Fruit fly (Drosophila melanogaster) whole organism, embryonic: Measurements from ENCODE around the gene BORCS5.
A peak's percentile ranks its signal among the peaks of the same experiment; 100 is the strongest.

Source experiments
- Atf6 ChIP-seq: fragments of 200-800 bp; sonication (Bioruptor generic); IDR thresholded peaks from 2 replicates; pipeline ENCODE4 v1.3.6; 2022; ENCODE audit warnings: missing biosample characterization, missing genetic modification characterization
- CG10267 ChIP-seq: fragments of 200-800 bp; sonication (Bioruptor generic); optimal IDR thresholded peaks from 2 replicates; lab custom pipeline; 2018; ENCODE audit warnings: missing biosample characterization, mild to moderate bottlenecking, missing genetic modification characterization, moderate library complexity
- CG10321 ChIP-seq: fragments of 200-800 bp; sonication (Bioruptor generic); IDR thresholded peaks from 2 replicates; pipeline ENCODE4 v1.3.6; 2022; ENCODE audit warnings: missing biosample characterization, missing genetic modification characterization
- CG10959 ChIP-seq: fragments of 200-800 bp; sonication (Bioruptor generic); IDR thresholded peaks from 2 replicates; pipeline ENCODE4 v1.3.6; 2022; ENCODE audit warnings: missing biosample characterization, missing genetic modification characterization
- CG11695 ChIP-seq: fragments of 200-800 bp; sonication (Bioruptor generic); IDR thresholded peaks from 3 replicates; pipeline ENCODE4 v1.3.6; 2022; ENCODE audit warnings: missing biosample characterization, missing genetic modification characterization
- CG13424 ChIP-seq: fragments of 200-800 bp; sonication (Bioruptor generic); optimal IDR thresholded peaks from 2 replicates; lab custom pipeline; 2019; ENCODE audit warnings: missing biosample characterization, mild to moderate bottlenecking, missing genetic modification characterization, moderate library complexity
- CG13775 ChIP-seq: fragments of 200-800 bp; sonication (Bioruptor generic); optimal IDR thresholded peaks from 3 replicates; lab custom pipeline; 2017; ENCODE audit warnings: missing biosample characterization, mild to moderate bottlenecking, missing genetic modification characterization
- CG15514 ChIP-seq: fragments of 200-800 bp; sonication (Bioruptor generic); optimal IDR thresholded peaks from 3 replicates; lab custom pipeline; 2017; ENCODE audit warnings: missing biosample characterization, missing genetic modification characterization, mild to moderate bottlenecking, moderate library complexity, missing genetic modification reagents
- CG17328 ChIP-seq: fragments of 200-800 bp; sonication (Bioruptor generic); IDR thresholded peaks from 2 replicates; pipeline ENCODE4 v1.3.6; 2022; ENCODE audit warnings: missing biosample characterization, missing genetic modification characterization
- CG3163 ChIP-seq: fragments of 200-800 bp; sonication (Bioruptor generic); optimal IDR thresholded peaks from 3 replicates; lab custom pipeline; 2016; ENCODE audit warnings: missing biosample characterization, missing genetic modification characterization
- CG4360 ChIP-seq: fragments of 200-800 bp; sonication (Bioruptor generic); IDR thresholded peaks from 2 replicates; pipeline ENCODE4 v1.3.6; 2022; ENCODE audit warnings: missing biosample characterization, missing genetic modification characterization
- CG4617 ChIP-seq: fragments of 200-800 bp; sonication (Bioruptor generic); optimal IDR thresholded peaks from 3 replicates; lab custom pipeline; 2016; ENCODE audit warnings: missing biosample characterization, missing genetic modification characterization, borderline replicate concordance
- CG4820 ChIP-seq: fragments of 200-800 bp; sonication (Bioruptor generic); optimal IDR thresholded peaks from 3 replicates; lab custom pipeline; 2016; ENCODE audit warnings: missing biosample characterization, missing genetic modification characterization
- CG6765 ChIP-seq: fragments of 200-800 bp; sonication (Bioruptor generic); optimal IDR thresholded peaks from 3 replicates; lab custom pipeline; 2017; ENCODE audit warnings: missing biosample characterization, mild to moderate bottlenecking, missing genetic modification characterization
- CG7372 ChIP-seq: fragments of 200-800 bp; sonication (Bioruptor generic); IDR thresholded peaks from 2 replicates; pipeline ENCODE4 v1.3.6; 2022; ENCODE audit warnings: missing biosample characterization, missing genetic modification characterization
- CG7839 ChIP-seq: fragments of 200-800 bp; sonication (Bioruptor generic); optimal IDR thresholded peaks from 3 replicates; lab custom pipeline; 2018; ENCODE audit warnings: missing biosample characterization, mild to moderate bottlenecking, missing genetic modification characterization, moderate library complexity
- CG8359 ChIP-seq: fragments of 200-800 bp; sonication (Bioruptor generic); optimal IDR thresholded peaks from 2 replicates; lab custom pipeline; 2017; ENCODE audit warnings: missing biosample characterization, mild to moderate bottlenecking, missing genetic modification characterization, borderline replicate concordance
- CHES-1-like ChIP-seq: fragments of 200-800 bp; sonication (Bioruptor generic); optimal IDR thresholded peaks from 2 replicates; lab custom pipeline; 2016; ENCODE audit warnings: missing biosample characterization, missing genetic modification characterization
- Dad ChIP-seq: fragments of 200-800 bp; sonication (Bioruptor generic); optimal IDR thresholded peaks from 3 replicates; lab custom pipeline; 2016; ENCODE audit warnings: missing biosample characterization, missing genetic modification characterization
- Dek ChIP-seq: fragments of 200-800 bp; sonication (Bioruptor generic); optimal IDR thresholded peaks from 3 replicates; lab custom pipeline; 2019; ENCODE audit warnings: missing biosample characterization, mild to moderate bottlenecking, missing genetic modification characterization, moderate library complexity
- Dfd ChIP-seq, 2 experiments: fragments of >200 bp; optimal IDR thresholded peaks; 2 replicates each; lab custom pipeline; 2017; ENCODE audit warnings: missing biosample characterization in 2 of 2, missing genetic modification characterization in 2 of 2
- Dip2 ChIP-seq: fragments of 200-800 bp; sonication (Bioruptor generic); IDR thresholded peaks from 2 replicates; pipeline ENCODE4 v1.3.6; 2022; ENCODE audit warnings: missing biosample characterization, missing genetic modification characterization
- Fer1 ChIP-seq: fragments of 200-800 bp; sonication (Bioruptor generic); optimal IDR thresholded peaks from 2 replicates; lab custom pipeline; 2017; ENCODE audit warnings: missing biosample characterization, mild to moderate bottlenecking, missing genetic modification characterization
- Fer2 ChIP-seq: fragments of 200-800 bp; sonication (Bioruptor generic); optimal IDR thresholded peaks from 2 replicates; lab custom pipeline; 2018; ENCODE audit warnings: missing biosample characterization, mild to moderate bottlenecking, missing genetic modification characterization, moderate library complexity
- HLH54F ChIP-seq: fragments of 200-800 bp; sonication (Bioruptor generic); optimal IDR thresholded peaks from 3 replicates; lab custom pipeline; 2016; ENCODE audit warnings: missing biosample characterization, missing genetic modification characterization
- Hey ChIP-seq: fragments of 200-800 bp; sonication (Bioruptor generic); optimal IDR thresholded peaks from 3 replicates; lab custom pipeline; 2018; ENCODE audit warnings: missing biosample characterization, mild to moderate bottlenecking, missing genetic modification characterization
- NC2β ChIP-seq: fragments of 200-800 bp; sonication (Bioruptor generic); optimal IDR thresholded peaks from 2 replicates; lab custom pipeline; 2016; ENCODE audit warnings: missing biosample characterization, missing genetic modification characterization
- Oaz ChIP-seq: fragments of 200-800 bp; sonication (Bioruptor generic); IDR thresholded peaks from 2 replicates; pipeline ENCODE4 v1.3.6; 2022; ENCODE audit warnings: missing biosample characterization, missing genetic modification characterization
- Sin3A ChIP-seq: fragments of >200 bp; optimal IDR thresholded peaks from 2 replicates; lab custom pipeline; 2018
- Six4 ChIP-seq: fragments of 200-800 bp; sonication (Bioruptor generic); optimal IDR thresholded peaks from 2 replicates; lab custom pipeline; 2016; ENCODE audit warnings: missing biosample characterization, missing genetic modification characterization
- aop ChIP-seq: fragments of 200-800 bp; sonication (Bioruptor generic); IDR thresholded peaks from 2 replicates; pipeline ENCODE4 v1.3.6; 2022; ENCODE audit warnings: missing biosample characterization, missing genetic modification characterization
- bcd ChIP-seq: fragments of 200-800 bp; sonication (Bioruptor generic); optimal IDR thresholded peaks from 2 replicates; lab custom pipeline; 2017; ENCODE audit warnings: missing biosample characterization, mild to moderate bottlenecking, missing genetic modification characterization
- chinmo ChIP-seq: fragments of 200-800 bp; sonication (Bioruptor generic); IDR thresholded peaks from 4 replicates; pipeline ENCODE4 v1.3.6; 2022; ENCODE audit warnings: missing biosample characterization, missing genetic modification characterization; ENCODE audit not compliant: partially characterized antibody
- crp ChIP-seq, 2 experiments: fragments of 200-800 bp; sonication (Bioruptor generic); optimal IDR thresholded peaks; 2 replicates in 1 of 2; 3 replicates in 1 of 2; lab custom pipeline; 2017; ENCODE audit warnings: missing biosample characterization in 2 of 2, missing genetic modification characterization in 2 of 2, mild to moderate bottlenecking in 1 of 2, moderate library complexity in 1 of 2
- dmrt99B ChIP-seq: fragments of 200-800 bp; sonication (Bioruptor generic); optimal IDR thresholded peaks from 2 replicates; lab custom pipeline; 2018; ENCODE audit warnings: missing biosample characterization, mild to moderate bottlenecking, missing genetic modification characterization, moderate library complexity
- exex ChIP-seq: fragments of 200-800 bp; sonication (Bioruptor generic); optimal IDR thresholded peaks from 4 replicates; lab custom pipeline; 2018; ENCODE audit warnings: missing biosample characterization, mild to moderate bottlenecking, missing genetic modification characterization, moderate library complexity
- h ChIP-seq: fragments of >200 bp; optimal IDR thresholded peaks from 2 replicates; lab custom pipeline; 2017
- hb ChIP-seq: fragments of 200-800 bp; sonication (Bioruptor generic); IDR thresholded peaks from 3 replicates; pipeline ENCODE4 v1.3.6; 2022; ENCODE audit warnings: missing biosample characterization, missing genetic modification characterization; ENCODE audit not compliant: partially characterized antibody
- kni ChIP-seq: fragments of 200-800 bp; sonication (Bioruptor generic); optimal IDR thresholded peaks from 3 replicates; lab custom pipeline; 2017; ENCODE audit warnings: mild to moderate bottlenecking, missing biosample characterization, missing genetic modification reagents, missing genetic modification characterization
- lbe ChIP-seq: fragments of 200-800 bp; sonication (Bioruptor generic); optimal IDR thresholded peaks from 2 replicates; lab custom pipeline; 2016; ENCODE audit warnings: missing biosample characterization, mild to moderate bottlenecking, missing genetic modification characterization
- lmd ChIP-seq: fragments of 200-800 bp; sonication (Bioruptor generic); IDR thresholded peaks from 2 replicates; pipeline ENCODE4 v1.3.6; 2022; ENCODE audit warnings: missing biosample characterization, missing genetic modification characterization
- mirr ChIP-seq: fragments of 200-800 bp; sonication (Bioruptor generic); optimal IDR thresholded peaks from 3 replicates; lab custom pipeline; 2018; ENCODE audit warnings: missing biosample characterization, mild to moderate bottlenecking, missing genetic modification characterization
- otp ChIP-seq: fragments of 200-800 bp; sonication (Bioruptor generic); IDR thresholded peaks from 3 replicates; pipeline ENCODE4, ENCODE4 v1.3.6; 2022; ENCODE audit warnings: missing biosample characterization, missing genetic modification characterization
- p53 ChIP-seq: fragments of 200-800 bp; sonication (Bioruptor generic); optimal IDR thresholded peaks from 2 replicates; lab custom pipeline; 2016; ENCODE audit warnings: missing biosample characterization, missing genetic modification characterization
- pfk ChIP-seq: fragments of 200-800 bp; sonication (Bioruptor generic); optimal IDR thresholded peaks from 2 replicates; lab custom pipeline; 2018; ENCODE audit warnings: missing biosample characterization, mild to moderate bottlenecking, missing genetic modification characterization, moderate library complexity
- phol ChIP-seq: fragments of 200-800 bp; sonication (Bioruptor generic); optimal IDR thresholded peaks from 3 replicates; lab custom pipeline; 2018; ENCODE audit warnings: missing biosample characterization, mild to moderate bottlenecking, missing genetic modification characterization, moderate library complexity
- prd ChIP-seq, 3 experiments: fragments of >200 bp in 2 of 3; fragments of 200-800 bp in 1 of 3; sonication (Bioruptor generic) in 1 of 3; optimal IDR thresholded peaks in 2 of 3; IDR thresholded peaks in 1 of 3; 2 replicates in 2 of 3; 3 replicates in 1 of 3; pipeline versions ENCODE4 v1.3.6 to Lab custom; 2017 to 2022; ENCODE audit warnings: missing biosample characterization in 1 of 3, missing genetic modification characterization in 1 of 3
- sr ChIP-seq: fragments of 200-800 bp; sonication (Bioruptor generic); IDR thresholded peaks from 3 replicates; pipeline ENCODE4 v1.3.6; 2022; ENCODE audit warnings: missing biosample characterization, missing genetic modification characterization
- stc ChIP-seq: fragments of 200-800 bp; sonication (Bioruptor generic); IDR thresholded peaks from 2 replicates; pipeline ENCODE4 v1.3.6; 2022; ENCODE audit warnings: missing biosample characterization, missing genetic modification characterization
- trh ChIP-seq: fragments of 200-800 bp; sonication (Bioruptor generic); optimal IDR thresholded peaks from 2 replicates; lab custom pipeline; 2016; ENCODE audit warnings: missing biosample characterization, missing genetic modification characterization
- wor ChIP-seq: fragments of 200-800 bp; sonication (Bioruptor generic); IDR thresholded peaks from 2 replicates; pipeline ENCODE4 v1.3.6; 2022; ENCODE audit warnings: missing biosample characterization, missing genetic modification characterization

The BORCS5 gene

dm6 chrX:11852310-11852709, 20.3 kb downstream of the BORCS5 start, which contains the start of gene p24-1 (continued):
- TF ChIP-seq CG13424 (tag; lab: Kevin White, UChicago) (peak; percentile 23), phol (tag; lab: Kevin White, UChicago) (peak; percentile 64), Sin3A (peak; percentile 22), kni (GFP tag; lab: Kevin White, UChicago) (no peak), Dek (tag; lab: Kevin White, UChicago) (no peak), CG3163 (GFP tag; lab: Kevin White, UChicago) (peak; percentile 43), Fer2 (tag; lab: Kevin White, UChicago) (peak; percentile 13), trh (GFP tag; lab: Kevin White, UChicago) (no peak), CG7372 (GFP tag; lab: Robert Waterston, UW) (no peak), Hey (no peak), Six4 (GFP tag; lab: Kevin White, UChicago) (no peak), CG4360 (GFP tag; lab: Robert Waterston, UW) (no peak), CG4820 (peak; percentile 13), prd (optimal IDR thresholded peaks at IDR 0.05; lab: Kevin White, UChicago) (no peak), prd (GFP tag; IDR thresholded peaks at IDR 0.05; lab: Robert Waterston, UW) (peak; percentile 5; the same call in 1 of the 3 replicates), CG8359 (GFP tag; lab: Kevin White, UChicago) (no peak), CG13775 (no peak), Atf6 (no peak), CG11695 (no peak), lbe (GFP tag; lab: Kevin White, UChicago) (peak; percentile 49), aop (GFP tag; lab: Robert Waterston, UW) (no peak), lmd (peak; percentile 11; the same call in 1 of the 2 replicates), CG10267 (tag; lab: Kevin White, UChicago) (peak; percentile 95), CG15514 (GFP tag; lab: Kevin White, UChicago) (peak; percentile 86), bcd (peak; percentile 44), CG17328 (GFP tag; lab: Robert Waterston, UW) (0 out of 2 replicates have a peak, but pooled peaks have one; percentile 20), crp (GFP tag; optimal IDR thresholded peaks at IDR 0.05; lab: Kevin White, UChicago) (peak in 1 of 2 experiments; percentile 45), CG7839 (tag; lab: Kevin White, UChicago) (peak; percentile 25), sr (GFP tag; lab: Robert Waterston, UW) (no peak), CG10959 (no peak), NC2β (no peak), stc (GFP tag; lab: Robert Waterston, UW) (no peak; the same call in 1 of the 2 replicates), hb (GFP tag; lab: Robert Waterston, UW) (peak; percentile 75), dmrt99B (tag; lab: Kevin White, UChicago) (no peak), chinmo (peak; percentile 90; the same call in 2 of the 4 replicates), CG4617 (GFP tag; lab: Kevin White, UChicago) (peak; percentile 54), CG10321 (GFP tag; lab: Robert Waterston, UW) (no peak), Oaz (GFP tag; lab: Robert Waterston, UW) (no peak), pfk (peak; percentile 18), Fer1 (GFP tag; lab: Kevin White, UChicago) (peak; percentile 53), mirr (GFP tag; lab: Kevin White, UChicago) (peak; percentile 39), CG6765 (GFP tag; lab: Kevin White, UChicago) (peak; percentile 14), wor (GFP tag; lab: Robert Waterston, UW) (no peak), h (lab: Kevin White, UChicago) (no peak), exex (tag; lab: Kevin White, UChicago) (peak; percentile 1), Dip2 (GFP tag; lab: Robert Waterston, UW) (no peak), CHES-1-like (peak; percentile 52), Dad (GFP tag; lab: Kevin White, UChicago) (peak; percentile 52), HLH54F (GFP tag; lab: Kevin White, UChicago) (peak; percentile 62), Dfd (GFP tag; optimal IDR thresholded peaks at IDR 0.05; lab: Kevin White, UChicago) (no peak), p53 (GFP tag; lab: Kevin White, UChicago) (no peak), otp (no peak)
